Worm (Caenorhabditis elegans): ENCODE measurements around the gene plpp-1.1.

The plpp-1.1 gene

ce11 chrII:3958673-3959299, 31.0 kb upstream of the plpp-1.1 start (continued):
- no peak for TF ChIP-seq cey-2 (tag; optimal IDR thresholded peaks at IDR 0.05; ENCODE audit: borderline replicate concordance, insufficient read depth)
- no peak for TF ChIP-seq aly-2 (tag; optimal IDR thresholded peaks at IDR 0.05)
- TF ChIP-seq pqm-1 (tag; optimal IDR thresholded peaks at IDR 0.05), result peak; percentile 78
- no peak for TF ChIP-seq ama-1 (optimal IDR thresholded peaks at IDR 0.05)
- no peak for TF ChIP-seq Y105C5A.15 (GFP tag; IDR thresholded peaks at IDR 0.05)
- TF ChIP-seq daf-8 (GFP tag; IDR thresholded peaks at IDR 0.05), result no peak

ce11 chrII:3957455-3958212, 29.8 kb upstream of the plpp-1.1 start:
- TF ChIP-seq F44E2.7 (GFP tag; IDR thresholded peaks at IDR 0.05) (no peak), ctbp-1 (GFP tag; IDR thresholded peaks at IDR 0.05) (no peak), zfp-2 (tag; optimal IDR thresholded peaks at IDR 0.05) (no peak), jun-1 (tag; optimal IDR thresholded peaks at IDR 0.05) (no peak), nhr-10 (tag; optimal IDR thresholded peaks at IDR 0.05) (no peak), F37D6.2 (tag; optimal IDR thresholded peaks at IDR 0.05) (no peak), Y48G9A.11 (GFP tag; IDR thresholded peaks at IDR 0.05) (no peak), nhr-6 (tag; optimal IDR thresholded peaks at IDR 0.05) (peak; percentile 33), mep-1 (tag; optimal IDR thresholded peaks at IDR 0.05) (peak; percentile 14), dmd-6 (GFP tag; IDR thresholded peaks at IDR 0.05) (no peak), duxl-1 (tag; optimal IDR thresholded peaks at IDR 0.05; ENCODE audit: poor library complexity) (no peak), ceh-20 (GFP tag; IDR thresholded peaks at IDR 0.05) (no peak), ZK337.2 (GFP tag; IDR thresholded peaks at IDR 0.05) (no peak), mdl-1 (tag; optimal IDR thresholded peaks at IDR 0.05) (no peak), hmg-1.1 (GFP tag; IDR thresholded peaks at IDR 0.05) (no peak), ceh-82 (tag; optimal IDR thresholded peaks at IDR 0.05) (no peak), pha-4 (GFP tag; IDR thresholded peaks at IDR 0.05) (no peak), pha-4 (tag; optimal IDR thresholded peaks at IDR 0.05) (peak; percentile 9), madf-9 (GFP tag; conservative IDR thresholded peaks at IDR 0.05) (no peak), aha-1 (tag) (peak; percentile 69), daf-12 (tag; optimal IDR thresholded peaks at IDR 0.05) (no peak), ces-1 (GFP tag; optimal IDR thresholded peaks at IDR 0.05) (no peak), dmd-9 (GFP tag; IDR thresholded peaks at IDR 0.05) (no peak), zfp-3 (GFP tag; conservative IDR thresholded peaks at IDR 0.05) (no peak), Y105C5A.15 (GFP tag; IDR thresholded peaks at IDR 0.05) (no peak), hlh-11 (tag; optimal IDR thresholded peaks at IDR 0.05) (no peak), unc-62 (GFP tag; optimal IDR thresholded peaks at IDR 0.05 in 1 of 2) (peak in 1 of 2 experiments; percentile 44), unc-62 (tag; optimal IDR thresholded peaks at IDR 0.05) (no peak), gei-8 (GFP tag; optimal IDR thresholded peaks at IDR 0.05) (no peak), egl-43 (GFP tag; IDR thresholded peaks at IDR 0.05) (no peak)

ce11 chrII:3956744-3957143, 29.0 kb upstream of the plpp-1.1 start:
- TF ChIP-seq madf-5 (GFP tag; IDR thresholded peaks at IDR 0.05), result no peak
- TF ChIP-seq aha-1 (tag), result peak; percentile 10
- peak; percentile 39 for TF ChIP-seq hlh-11 (tag; optimal IDR thresholded peaks at IDR 0.05)
- TF ChIP-seq vab-7 (GFP tag; IDR thresholded peaks at IDR 0.05), result no peak
- TF ChIP-seq snpc-4 (tag; optimal IDR thresholded peaks at IDR 0.05), result no peak
- TF ChIP-seq lsy-2 (tag; optimal IDR thresholded peaks at IDR 0.05), result peak in 1 of 2 experiments; percentile 63
- TF ChIP-seq R02D3.7 (tag; optimal IDR thresholded peaks at IDR 0.05), result no peak
- TF ChIP-seq mep-1 (tag; optimal IDR thresholded peaks at IDR 0.05), result peak; percentile 46
- TF ChIP-seq unc-62 (GFP tag; optimal IDR thresholded peaks at IDR 0.05 in 1 of 2), result peak in 1 of 2 experiments; percentile 28
- no peak for TF ChIP-seq unc-62 (tag; optimal IDR thresholded peaks at IDR 0.05)
- peak in 1 of 2 experiments; percentile 1 for TF ChIP-seq daf-16 (GFP tag; optimal IDR thresholded peaks at IDR 0.05)
- TF ChIP-seq daf-16 (tag; optimal IDR thresholded peaks at IDR 0.05), result no peak
- TF ChIP-seq nhr-102 (tag; optimal IDR thresholded peaks at IDR 0.05), result no peak
- peak; percentile 16 for TF ChIP-seq fkh-10 (GFP tag; optimal IDR thresholded peaks at IDR 0.05)
- no peak for TF ChIP-seq Y75B8A.6 (GFP tag; IDR thresholded peaks at IDR 0.05)
- TF ChIP-seq unc-130 (GFP tag; optimal IDR thresholded peaks at IDR 0.05), result no peak
- no peak for TF ChIP-seq ceh-28 (tag; optimal IDR thresholded peaks at IDR 0.05)
